Fruit fly (Drosophila melanogaster): ENCODE results near the gene CycH.

The CycH gene

DNA sequence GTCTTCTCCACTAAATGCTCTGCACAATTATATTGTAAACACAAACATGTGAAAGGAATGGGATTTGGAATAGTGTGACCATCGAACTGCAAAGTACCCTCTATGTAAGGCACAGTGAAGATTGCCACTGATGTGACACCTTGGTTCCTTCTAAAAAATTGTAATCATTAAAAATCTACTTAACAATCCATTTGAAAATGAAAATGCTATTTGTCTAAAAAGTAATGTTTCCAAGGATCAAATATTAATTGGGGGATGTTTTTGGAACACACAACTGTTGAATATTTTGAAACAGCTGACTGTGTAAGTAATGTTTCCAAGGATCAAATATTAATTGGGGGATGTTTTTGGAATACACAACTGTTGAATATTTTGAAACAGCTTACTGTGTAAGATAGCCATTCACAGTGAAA, 6.4 kb downstream of the CycH start, which contains the start of gene CG32448 (continued):
- TF ChIP-seq CG11247 (GFP tag; IDR thresholded peaks at IDR 0.05) (peak; percentile 79), gsb-n (tag; optimal IDR thresholded peaks at IDR 0.05) (peak; percentile 36), D (optimal IDR thresholded peaks at IDR 0.05) (no peak), D (GFP tag; optimal IDR thresholded peaks at IDR 0.05) (no peak), CG4328 (GFP tag; optimal IDR thresholded peaks at IDR 0.05) (no peak), Sry-δ (GFP tag; optimal IDR thresholded peaks at IDR 0.05) (peak; percentile 26), fd102C (GFP tag; optimal IDR thresholded peaks at IDR 0.05) (no peak), CG11504 (tag; optimal IDR thresholded peaks at IDR 0.05) (peak; percentile 65), Dip2 (GFP tag; IDR thresholded peaks at IDR 0.05) (no peak), Fer3 (tag; optimal IDR thresholded peaks at IDR 0.05) (peak; percentile 34), dmrt99B (tag; optimal IDR thresholded peaks at IDR 0.05) (no peak), CG17612 (GFP tag; IDR thresholded peaks at IDR 0.05) (no peak), C15 (GFP tag; IDR thresholded peaks at IDR 0.05) (peak; percentile 60; the same call in 1 of the 3 replicates), knrl (GFP tag; IDR thresholded peaks at IDR 0.05; ENCODE audit: partially characterized antibody) (0 out of 3 replicates have a peak, but pooled peaks have one; percentile 9), trh (GFP tag; optimal IDR thresholded peaks at IDR 0.05) (peak; percentile 31), CG18764 (GFP tag; optimal IDR thresholded peaks at IDR 0.05) (peak; percentile 47), ash1 (GFP tag; optimal IDR thresholded peaks at IDR 0.05) (no peak), hbn (GFP tag; IDR thresholded peaks at IDR 0.05; ENCODE audit: partially characterized antibody) (no peak), nerfin-1 (tag; optimal IDR thresholded peaks at IDR 0.05) (peak; percentile 32), Hey (tag; optimal IDR thresholded peaks at IDR 0.05) (no peak), Scr (GFP tag; IDR thresholded peaks at IDR 0.05; ENCODE audit: partially characterized antibody) (no peak), shn (GFP tag; optimal IDR thresholded peaks at IDR 0.05) (peak; percentile 80), CG11695 (GFP tag; IDR thresholded peaks at IDR 0.05) (peak; percentile 50; the same call in 1 of the 3 replicates), aop (GFP tag; IDR thresholded peaks at IDR 0.05) (0 out of 2 replicates have a peak, but pooled peaks have one; percentile 30), CG34224 (GFP tag; IDR thresholded peaks at IDR 0.05; ENCODE audit: partially characterized antibody) (no peak), gce (GFP tag; IDR thresholded peaks at IDR 0.05) (no peak), Camta (GFP tag; optimal IDR thresholded peaks at IDR 0.05) (no peak), CG30403 (GFP tag; optimal IDR thresholded peaks at IDR 0.05) (peak; percentile 73), zf30C (GFP tag; optimal IDR thresholded peaks at IDR 0.05) (no peak), mld (GFP tag; IDR thresholded peaks at IDR 0.05; ENCODE audit: partially characterized antibody) (no peak), psq (GFP tag; optimal IDR thresholded peaks at IDR 0.05) (peak; percentile 0), Deaf1 (tag; optimal IDR thresholded peaks at IDR 0.05) (no peak), CG6791 (GFP tag; IDR thresholded peaks at IDR 0.05; ENCODE audit: partially characterized antibody) (no peak), Jarid2 (GFP tag; optimal IDR thresholded peaks at IDR 0.05) (no peak), gcm2 (GFP tag; optimal IDR thresholded peaks at IDR 0.05) (no peak), CG11093 (GFP tag; IDR thresholded peaks at IDR 0.05) (peak; percentile 67), CG6654 (GFP tag; optimal IDR thresholded peaks at IDR 0.05) (no peak), CG2199 (GFP tag; IDR thresholded peaks at IDR 0.05) (peak; percentile 78; the same call in 1 of the 3 replicates), ind (GFP tag; optimal IDR thresholded peaks at IDR 0.05) (peak; percentile 73), CG10209 (GFP tag; optimal IDR thresholded peaks at IDR 0.05) (peak; percentile 57), bigmax (GFP tag; optimal IDR thresholded peaks at IDR 0.05) (no peak), HmgZ (tag; optimal IDR thresholded peaks at IDR 0.05) (peak; percentile 29), CG2678 (tag; optimal IDR thresholded peaks at IDR 0.05) (peak; percentile 61), CG14050 (GFP tag; IDR thresholded peaks at IDR 0.05) (peak; percentile 64), CG3995 (GFP tag; optimal IDR thresholded peaks at IDR 0.05) (peak; percentile 22), Sry-β (GFP tag; optimal IDR thresholded peaks at IDR 0.05) (no peak), hkb (optimal IDR thresholded peaks at IDR 0.05) (no peak), hkb (GFP tag; IDR thresholded peaks at IDR 0.05) (peak; percentile 65; the same call in 1 of the 2 replicates), zfh2 (GFP tag; optimal IDR thresholded peaks at IDR 0.05) (peak; percentile 67), CG15269 (tag; optimal IDR thresholded peaks at IDR 0.05) (peak; percentile 56), Bdp1 (GFP tag; optimal IDR thresholded peaks at IDR 0.05) (peak; percentile 0)

Measured in whole organism, embryonic.